Worm (Caenorhabditis elegans) whole organism, mixed stage, embryonic: ENCODE data around the gene F54B8.1.

Experiments
- blmp-1 ChIP-seq: fragments of 150-350 bp; optimal IDR thresholded peaks from 2 replicates; lab custom pipeline; 2014; ENCODE audit warnings: missing biosample characterization, missing genetic modification characterization
- ceh-43 ChIP-seq: fragments of 200-800 bp; sonication (Bioruptor generic); optimal IDR thresholded peaks from 2 replicates; lab custom pipeline; 2018; ENCODE audit warnings: mild to moderate bottlenecking, missing genetic modification characterization, moderate library complexity, missing compliant biosample characterization
- ces-1 ChIP-seq: fragments of 150-350 bp; optimal IDR thresholded peaks from 2 replicates; lab custom pipeline; 2014; ENCODE audit warnings: missing biosample characterization, missing genetic modification reagents, missing genetic modification characterization
- flh-1 ChIP-seq: fragments of 200-800 bp; sonication (Bioruptor generic); optimal IDR thresholded peaks from 2 replicates; lab custom pipeline; 2018; ENCODE audit warnings: mild to moderate bottlenecking, missing genetic modification characterization, moderate library complexity, missing compliant biosample characterization
- lin-13 ChIP-seq: fragments of 150-350 bp; optimal IDR thresholded peaks from 2 replicates; lab custom pipeline; 2014; ENCODE audit warnings: missing biosample characterization, missing genetic modification characterization
- lsy-2 ChIP-seq: fragments of 150-350 bp; optimal IDR thresholded peaks from 2 replicates; lab custom pipeline; 2014; ENCODE audit warnings: missing biosample characterization, missing genetic modification characterization
- nhr-12 ChIP-seq: fragments of 150-350 bp; optimal IDR thresholded peaks from 2 replicates; lab custom pipeline; 2014; ENCODE audit warnings: missing biosample characterization, missing genetic modification characterization
- pha-4 ChIP-seq: fragments of 150-350 bp; optimal IDR thresholded peaks from 2 replicates; lab custom pipeline; 2018; ENCODE audit warnings: missing biosample characterization, missing genetic modification reagents, missing genetic modification characterization

- TF ChIP-seq flh-1 (GFP tag; lab: Kevin White, UChicago) (no peak), lin-13 (peak; percentile 85), ces-1 (GFP tag; lab: Kevin White, UChicago) (peak; percentile 67), pha-4 (tag; lab: Kevin White, UChicago) (peak; percentile 48), lsy-2 (tag; lab: Kevin White, UChicago) (peak; percentile 77), blmp-1 (tag; lab: Kevin White, UChicago) (no peak), ceh-43 (GFP tag; lab: Kevin White, UChicago) (no peak), nhr-12 (tag; lab: Kevin White, UChicago) (no peak)
Measured at ce11 chrV:15766122-15766594, 44.4 kb upstream of the F54B8.1 start, which contains the start of the genes haf-3 and F57A10.2.
